Worm (Caenorhabditis elegans): Measurements from ENCODE around the gene pdcd-2.

- TF ChIP-seq W03F9.2 (tag; optimal IDR thresholded peaks at IDR 0.05) (no peak), dao-5 (tag; optimal IDR thresholded peaks at IDR 0.05) (no peak), him-1 (tag; optimal IDR thresholded peaks at IDR 0.05) (no peak)
These were observed 20.7 kb downstream of the pdcd-2 start, which contains the start of gene R07E5.5 for ce11 chrIII:4397115-4397514.
